Worm (Caenorhabditis elegans): Measurements from ENCODE around the gene apc-10.

ce11 chrV:10472901-10473774, 47.0 kb upstream of the apc-10 start:
- TF ChIP-seq ccch-3 (GFP tag; optimal IDR thresholded peaks at IDR 0.05): no peak
- no peak for TF ChIP-seq repo-1 (tag; optimal IDR thresholded peaks at IDR 0.05)
- TF ChIP-seq pha-4 (tag; optimal IDR thresholded peaks at IDR 0.05): no peak
- no peak for TF ChIP-seq rpc-1 (optimal IDR thresholded peaks at IDR 0.05)
- TF ChIP-seq rpc-1 (tag; optimal IDR thresholded peaks at IDR 0.05): no peak
- no peak for TF ChIP-seq ztf-18 (tag; optimal IDR thresholded peaks at IDR 0.05)
- no peak for TF ChIP-seq hlh-12 (tag; optimal IDR thresholded peaks at IDR 0.05)
- no peak for TF ChIP-seq snpc-1.1 (tag; optimal IDR thresholded peaks at IDR 0.05; ENCODE audit: insufficient read depth)
- no peak for TF ChIP-seq egl-18 (GFP tag; IDR thresholded peaks at IDR 0.05)
- TF ChIP-seq unc-130 (GFP tag; optimal IDR thresholded peaks at IDR 0.05): no peak

Measured in whole organism, young adult.